Fruit fly (Drosophila melanogaster): ENCODE data around the gene 5-HT2A.
A peak's percentile ranks its signal among the peaks of the same experiment; 100 is the strongest.

Gene 5-HT2A

DNA sequence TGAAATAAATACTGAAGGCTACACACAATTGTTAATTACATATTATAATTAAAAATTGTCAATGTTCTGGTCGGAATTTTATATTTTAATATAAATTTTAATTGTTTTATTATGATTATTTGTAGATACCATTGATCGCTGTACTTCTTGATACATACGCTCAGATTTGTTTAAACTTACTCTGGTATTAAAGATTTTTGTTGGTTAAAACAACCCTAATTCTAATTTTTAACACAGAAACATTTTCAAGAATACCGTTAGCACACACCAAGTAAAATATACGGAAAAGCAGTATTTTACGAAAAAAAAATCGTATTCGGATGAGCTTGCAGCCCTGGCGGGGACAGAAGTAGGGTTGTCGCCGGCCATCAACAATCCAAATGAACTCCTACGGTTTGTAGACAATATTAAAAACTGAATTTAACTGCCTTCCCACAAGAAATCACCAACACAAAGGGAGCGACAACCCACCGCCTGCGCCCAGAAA, 29.0 kb downstream of the 5-HT2A start, which contains the start of the genes CG9775, MED31 and slx1 (continued):
- TF ChIP-seq Dad (GFP tag; optimal IDR thresholded peaks at IDR 0.05) = no peak
- TF ChIP-seq crc (GFP tag; optimal IDR thresholded peaks at IDR 0.05) = no peak
- no peak for TF ChIP-seq CHES-1-like (GFP tag; optimal IDR thresholded peaks at IDR 0.05)
- TF ChIP-seq zfh1 (GFP tag; IDR thresholded peaks at IDR 0.05) = peak; percentile 57; the same call in 2 of the 3 replicates
- no peak for TF ChIP-seq Hey (tag; optimal IDR thresholded peaks at IDR 0.05)
- no peak for TF ChIP-seq Jarid2 (GFP tag; optimal IDR thresholded peaks at IDR 0.05)
- peak; percentile 33 for TF ChIP-seq odd (GFP tag; optimal IDR thresholded peaks at IDR 0.05)
- no peak for TF ChIP-seq C15 (GFP tag; IDR thresholded peaks at IDR 0.05)
- peak; percentile 77 for TF ChIP-seq Xrp1 (GFP tag; IDR thresholded peaks at IDR 0.05)
- no peak for TF ChIP-seq sd (tag; optimal IDR thresholded peaks at IDR 0.05)
- peak; percentile 65; the same call in 1 of the 2 replicates for TF ChIP-seq HLH3B (GFP tag; IDR thresholded peaks at IDR 0.05)
- TF ChIP-seq CG1603 (tag; optimal IDR thresholded peaks at IDR 0.05) = peak; percentile 53
- TF ChIP-seq CG15514 (GFP tag; optimal IDR thresholded peaks at IDR 0.05) = peak; percentile 69
- TF ChIP-seq so (GFP tag; IDR thresholded peaks at IDR 0.05) = peak; percentile 73; the same call in 2 of the 3 replicates
- peak; percentile 82 for TF ChIP-seq CG13424 (tag; optimal IDR thresholded peaks at IDR 0.05)
- peak; percentile 51; the same call in 1 of the 2 replicates for TF ChIP-seq danr (GFP tag; IDR thresholded peaks at IDR 0.05)
- peak; percentile 53 for TF ChIP-seq E2f2 (GFP tag; IDR thresholded peaks at IDR 0.05)
- peak; percentile 70 for TF ChIP-seq Dbx (GFP tag; IDR thresholded peaks at IDR 0.05)
- TF ChIP-seq Lim3 (GFP tag; IDR thresholded peaks at IDR 0.05) = no peak
- no peak for TF ChIP-seq Doc3 (GFP tag; IDR thresholded peaks at IDR 0.05; ENCODE audit: partially characterized antibody)
- no peak for TF ChIP-seq CG7963 (GFP tag; IDR thresholded peaks at IDR 0.05; ENCODE audit: partially characterized antibody)
- no peak; the same call in 1 of the 2 replicates for TF ChIP-seq bowl (GFP tag; IDR thresholded peaks at IDR 0.05)
- peak; percentile 9 for TF ChIP-seq CG5245 (GFP tag; optimal IDR thresholded peaks at IDR 0.05)
- no peak for TF ChIP-seq ERR (GFP tag; optimal IDR thresholded peaks at IDR 0.05)
- TF ChIP-seq grn (GFP tag; optimal IDR thresholded peaks at IDR 0.05) = no peak
- peak; percentile 86 for TF ChIP-seq CG11504 (tag; optimal IDR thresholded peaks at IDR 0.05)
- peak; percentile 50 for TF ChIP-seq B-H2 (GFP tag; optimal IDR thresholded peaks at IDR 0.05)
- TF ChIP-seq CG10959 (GFP tag; IDR thresholded peaks at IDR 0.05) = no peak
- no peak for TF ChIP-seq sr (GFP tag; IDR thresholded peaks at IDR 0.05)
- TF ChIP-seq lov (optimal IDR thresholded peaks at IDR 0.05) = no peak
- 0 out of 3 replicates have a peak, but pooled peaks have one; percentile 60 for TF ChIP-seq lov (GFP tag; IDR thresholded peaks at IDR 0.05)
- no peak for TF ChIP-seq CG31365 (tag; optimal IDR thresholded peaks at IDR 0.05)
- TF ChIP-seq CG17328 (GFP tag; IDR thresholded peaks at IDR 0.05) = peak; percentile 49; the same call in 1 of the 2 replicates
- peak; percentile 4; the same call in 1 of the 2 replicates for TF ChIP-seq onecut (GFP tag; IDR thresholded peaks at IDR 0.05)
- peak; percentile 74 for TF ChIP-seq vvl (GFP tag; IDR thresholded peaks at IDR 0.05)
- peak; percentile 60 for TF ChIP-seq CG14667 (GFP tag; IDR thresholded peaks at IDR 0.05)
- peak; percentile 33 for TF ChIP-seq CG10431 (GFP tag; optimal IDR thresholded peaks at IDR 0.05)
- peak; percentile 40 for TF ChIP-seq CG13296 (GFP tag; optimal IDR thresholded peaks at IDR 0.05)
- peak; percentile 70 for TF ChIP-seq CG7357 (GFP tag; IDR thresholded peaks at IDR 0.05)
- no peak for TF ChIP-seq NC2α (GFP tag; optimal IDR thresholded peaks at IDR 0.05)
- TF ChIP-seq CG12104 (GFP tag; optimal IDR thresholded peaks at IDR 0.05) = peak; percentile 58
- TF ChIP-seq E2f1 (GFP tag; IDR thresholded peaks at IDR 0.05) = peak; percentile 68
- TF ChIP-seq mirr (GFP tag; optimal IDR thresholded peaks at IDR 0.05) = no peak
- TF ChIP-seq Ravus (GFP tag; IDR thresholded peaks at IDR 0.05) = no peak
- TF ChIP-seq Hr39 (optimal IDR thresholded peaks at IDR 0.05) = no peak
- peak; percentile 65 for TF ChIP-seq CG4328 (GFP tag; optimal IDR thresholded peaks at IDR 0.05)
- TF ChIP-seq CG6854 (GFP tag; optimal IDR thresholded peaks at IDR 0.05) = no peak
- peak; percentile 87 for TF ChIP-seq CG14710 (tag; optimal IDR thresholded peaks at IDR 0.05)
- peak; percentile 66 for TF ChIP-seq Max (GFP tag; optimal IDR thresholded peaks at IDR 0.05)
- TF ChIP-seq CG10366 (GFP tag; IDR thresholded peaks at IDR 0.05) = peak; percentile 52
- peak; percentile 74 for TF ChIP-seq Med (GFP tag)
- 0 out of 2 replicates have a peak, but pooled peaks have one; percentile 7 for TF ChIP-seq dimm (GFP tag; IDR thresholded peaks at IDR 0.05)
